Worm (Caenorhabditis elegans): ENCODE results near the gene pho-4.

Gene pho-4

DNA sequence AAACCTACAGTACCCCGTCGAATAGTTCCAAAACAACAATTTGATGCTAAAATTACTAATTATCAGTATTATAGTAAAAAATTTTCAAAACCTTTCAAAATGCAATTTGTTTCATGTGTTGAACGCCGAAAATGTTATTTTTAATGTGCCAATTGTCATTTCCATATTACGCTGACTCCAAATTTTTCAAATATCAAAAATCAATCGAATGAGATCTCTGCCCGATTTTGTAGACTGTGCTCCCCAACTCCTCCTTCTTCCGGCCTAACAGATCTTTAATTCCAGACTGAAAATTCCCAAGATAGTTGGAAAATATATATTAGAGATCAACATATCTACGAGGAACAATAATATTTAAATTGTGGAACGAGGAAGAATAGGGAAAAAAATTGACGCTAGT lies 39.5 kb upstream of the pho-4 start (continued):
- TF ChIP-seq dmd-9 (GFP tag; IDR thresholded peaks at IDR 0.05): no peak

DNA sequence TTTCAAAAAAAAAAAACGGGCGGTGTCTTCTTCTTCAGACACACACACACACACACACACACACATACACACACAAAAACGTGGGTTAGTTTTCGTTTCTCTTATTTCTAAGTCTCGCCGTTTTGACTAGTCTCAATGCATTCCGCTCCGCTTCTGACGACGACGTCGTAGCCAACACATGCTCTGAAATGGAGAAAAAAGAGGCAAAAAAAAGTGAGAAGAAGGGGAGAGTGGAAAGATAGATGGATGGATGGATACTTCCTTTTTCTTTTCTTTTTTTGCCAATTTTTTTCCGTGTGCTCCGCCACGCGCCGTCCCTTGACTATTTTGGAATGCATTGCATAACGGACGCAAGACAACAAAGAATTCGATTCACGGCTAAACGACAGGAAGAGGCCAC lies 38.5 kb upstream of the pho-4 start:
- TF ChIP-seq ceh-82 (tag; optimal IDR thresholded peaks at IDR 0.05): no peak
- TF ChIP-seq nhr-237 (tag; optimal IDR thresholded peaks at IDR 0.05): no peak
- TF ChIP-seq skn-1 (tag; optimal IDR thresholded peaks at IDR 0.05): no peak
- TF ChIP-seq snpc-4 (tag; optimal IDR thresholded peaks at IDR 0.05): no peak
- no peak for TF ChIP-seq dmd-6 (GFP tag; IDR thresholded peaks at IDR 0.05)
- TF ChIP-seq dmd-8 (GFP tag; IDR thresholded peaks at IDR 0.05): no peak
- peak; percentile 49; the same call in 1 of the 2 replicates for TF ChIP-seq hmg-1.1 (GFP tag; IDR thresholded peaks at IDR 0.05)
- TF ChIP-seq jun-1 (tag; optimal IDR thresholded peaks at IDR 0.05): no peak
- peak; percentile 89 for TF ChIP-seq fkh-10 (GFP tag; optimal IDR thresholded peaks at IDR 0.05)
- no peak for TF ChIP-seq ama-1 (optimal IDR thresholded peaks at IDR 0.05)
- no peak for TF ChIP-seq dpl-1 (GFP tag; optimal IDR thresholded peaks at IDR 0.05)
- TF ChIP-seq madf-9 (GFP tag; conservative IDR thresholded peaks at IDR 0.05): no peak
- TF ChIP-seq duxl-1 (tag; optimal IDR thresholded peaks at IDR 0.05; ENCODE audit: poor library complexity): no peak
- no peak for TF ChIP-seq attf-4 (tag; optimal IDR thresholded peaks at IDR 0.05)
- TF ChIP-seq F10B5.3 (tag; optimal IDR thresholded peaks at IDR 0.05): no peak
- no peak for TF ChIP-seq mdt-29 (GFP tag; IDR thresholded peaks at IDR 0.05)
- TF ChIP-seq ctbp-1 (GFP tag; IDR thresholded peaks at IDR 0.05): peak; percentile 38; the same call in 1 of the 2 replicates
- TF ChIP-seq T20F7.1 (GFP tag; optimal IDR thresholded peaks at IDR 0.05): no peak
- TF ChIP-seq pqm-1 (tag; optimal IDR thresholded peaks at IDR 0.05): no peak
- TF ChIP-seq zag-1 (tag; optimal IDR thresholded peaks at IDR 0.05): no peak
- no peak for TF ChIP-seq spr-3 (GFP tag; optimal IDR thresholded peaks at IDR 0.05)
- no peak for TF ChIP-seq mxl-2 (GFP tag; conservative IDR thresholded peaks at IDR 0.05)
- TF ChIP-seq zfp-2 (tag; optimal IDR thresholded peaks at IDR 0.05): no peak
- no peak for TF ChIP-seq Y105C5A.15 (GFP tag; IDR thresholded peaks at IDR 0.05)
- no peak for TF ChIP-seq ceh-62 (tag; optimal IDR thresholded peaks at IDR 0.05)
- TF ChIP-seq lin-1 (GFP tag; IDR thresholded peaks at IDR 0.05): no peak
- TF ChIP-seq nhr-77 (tag; optimal IDR thresholded peaks at IDR 0.05): no peak
- no peak for TF ChIP-seq mxl-3 (GFP tag; optimal IDR thresholded peaks at IDR 0.05)
- no peak for TF ChIP-seq lin-13 (GFP tag; optimal IDR thresholded peaks at IDR 0.05)
- TF ChIP-seq vab-7 (GFP tag; IDR thresholded peaks at IDR 0.05): no peak
- no peak for TF ChIP-seq ceh-28 (tag; optimal IDR thresholded peaks at IDR 0.05)
- TF ChIP-seq lir-3 (tag; optimal IDR thresholded peaks at IDR 0.05): no peak
- no peak for TF ChIP-seq F49E8.2 (tag; optimal IDR thresholded peaks at IDR 0.05; ENCODE audit: borderline replicate concordance)
- TF ChIP-seq dmd-9 (GFP tag; IDR thresholded peaks at IDR 0.05): no peak
- peak in 1 of 2 experiments; percentile 98 for TF ChIP-seq unc-62 (GFP tag; optimal IDR thresholded peaks at IDR 0.05 in 1 of 2)
- peak; percentile 14 for TF ChIP-seq unc-62 (tag; optimal IDR thresholded peaks at IDR 0.05)
- no peak for TF ChIP-seq aha-1 (tag)
- 0 out of 2 replicates have a peak, but pooled peaks have one; percentile 39 for TF ChIP-seq ceh-20 (GFP tag; IDR thresholded peaks at IDR 0.05)
- no peak for TF ChIP-seq ceh-32 (tag; optimal IDR thresholded peaks at IDR 0.05; ENCODE audit: poor library complexity)
- TF ChIP-seq lin-38 (GFP tag; IDR thresholded peaks at IDR 0.05): no peak
- peak in 1 of 2 experiments; percentile 67 for TF ChIP-seq mdl-1 (tag; optimal IDR thresholded peaks at IDR 0.05)
- TF ChIP-seq tra-1 (GFP tag; IDR thresholded peaks at IDR 0.05): no peak
- TF ChIP-seq ztf-11 (tag; optimal IDR thresholded peaks at IDR 0.05): no peak
- no peak for TF ChIP-seq Y5F2A.4 (GFP tag; optimal IDR thresholded peaks at IDR 0.05)
- no peak for TF ChIP-seq nhr-76 (tag; optimal IDR thresholded peaks at IDR 0.05)
- no peak for TF ChIP-seq cey-2 (tag; optimal IDR thresholded peaks at IDR 0.05; ENCODE audit: borderline replicate concordance, insufficient read depth)
- TF ChIP-seq nhr-10 (tag; optimal IDR thresholded peaks at IDR 0.05): no peak
- TF ChIP-seq daf-8 (GFP tag; IDR thresholded peaks at IDR 0.05): no peak
- TF ChIP-seq lin-39 (tag; optimal IDR thresholded peaks at IDR 0.05): no peak
- no peak for TF ChIP-seq ZK546.5 (tag; optimal IDR thresholded peaks at IDR 0.05)
- no peak for TF ChIP-seq T26A8.4 (GFP tag; IDR thresholded peaks at IDR 0.05)
